Worm (Caenorhabditis elegans) whole organism, mixed stage, embryonic: ENCODE measurements around the gene gyg-2.

Experiments used
- bed-3 ChIP-seq: fragments of 200-800 bp; sonication (Bioruptor generic); optimal IDR thresholded peaks from 3 replicates; lab custom pipeline; 2018; ENCODE audit warnings: mild to moderate bottlenecking, missing genetic modification characterization, moderate library complexity, missing compliant biosample characterization
- blmp-1 ChIP-seq: fragments of 150-350 bp; optimal IDR thresholded peaks from 2 replicates; lab custom pipeline; 2014; ENCODE audit warnings: missing biosample characterization, missing genetic modification characterization
- ceh-39 ChIP-seq: fragments of 150-350 bp; optimal IDR thresholded peaks from 2 replicates; lab custom pipeline; 2014; ENCODE audit warnings: missing biosample characterization, missing genetic modification characterization
- ces-1 ChIP-seq: fragments of 150-350 bp; optimal IDR thresholded peaks from 2 replicates; lab custom pipeline; 2014; ENCODE audit warnings: missing biosample characterization, missing genetic modification reagents, missing genetic modification characterization
- cnd-1 ChIP-seq: fragments of 200-800 bp; sonication (Bioruptor generic); optimal IDR thresholded peaks from 2 replicates; lab custom pipeline; 2018; ENCODE audit warnings: mild to moderate bottlenecking, missing genetic modification characterization, missing compliant biosample characterization
- elt-1 ChIP-seq: sonication (generic microtip); optimal IDR thresholded peaks from 2 replicates; lab custom pipeline; 2017; ENCODE audit warnings: missing genetic modification characterization, mild to moderate bottlenecking, missing compliant biosample characterization, antibody characterized with exemption, moderate library complexity, borderline replicate concordance; ENCODE audit not compliant: insufficient read depth
- flh-1 ChIP-seq: fragments of 200-800 bp; sonication (Bioruptor generic); optimal IDR thresholded peaks from 2 replicates; lab custom pipeline; 2018; ENCODE audit warnings: mild to moderate bottlenecking, missing genetic modification characterization, moderate library complexity, missing compliant biosample characterization
- ham-2 ChIP-seq: fragments of 200-800 bp; sonication (Bioruptor generic); optimal IDR thresholded peaks from 2 replicates; lab custom pipeline; 2018; ENCODE audit warnings: mild to moderate bottlenecking, missing genetic modification characterization, missing compliant biosample characterization
- hlh-1 ChIP-seq: fragments of 150-350 bp; optimal IDR thresholded peaks from 2 replicates; lab custom pipeline; 2014; ENCODE audit warnings: missing biosample characterization, missing genetic modification reagents, missing genetic modification characterization
- lin-13 ChIP-seq: fragments of 150-350 bp; optimal IDR thresholded peaks from 2 replicates; lab custom pipeline; 2014; ENCODE audit warnings: missing biosample characterization, missing genetic modification characterization
- mls-2 ChIP-seq: sonication (generic microtip); optimal IDR thresholded peaks from 2 replicates; lab custom pipeline; 2016; ENCODE audit warnings: mild to moderate bottlenecking, missing genetic modification characterization, moderate library complexity, missing compliant biosample characterization
- nhr-12 ChIP-seq: fragments of 150-350 bp; optimal IDR thresholded peaks from 2 replicates; lab custom pipeline; 2014; ENCODE audit warnings: missing biosample characterization, missing genetic modification characterization
- nhr-2 ChIP-seq: fragments of 150-350 bp; optimal IDR thresholded peaks from 2 replicates; lab custom pipeline; 2014; ENCODE audit warnings: missing biosample characterization, missing genetic modification characterization
- nhr-237 ChIP-seq: fragments of 150-350 bp; optimal IDR thresholded peaks from 2 replicates; lab custom pipeline; 2014; ENCODE audit warnings: missing biosample characterization, missing genetic modification characterization
- nhr-28 ChIP-seq: fragments of 150-350 bp; optimal IDR thresholded peaks from 2 replicates; lab custom pipeline; 2014; ENCODE audit warnings: missing biosample characterization, missing genetic modification characterization
- pha-4 ChIP-seq: fragments of 150-350 bp; optimal IDR thresholded peaks from 2 replicates; lab custom pipeline; 2018; ENCODE audit warnings: missing biosample characterization, missing genetic modification reagents, missing genetic modification characterization
- sem-2 ChIP-seq: fragments of 200-800 bp; sonication (Bioruptor generic); optimal IDR thresholded peaks from 2 replicates; lab custom pipeline; 2018; ENCODE audit warnings: mild to moderate bottlenecking, missing genetic modification characterization, missing compliant biosample characterization
- snpc-4 ChIP-seq: fragments of 150-350 bp; optimal IDR thresholded peaks from 2 replicates; lab custom pipeline; 2014; ENCODE audit warnings: missing biosample characterization, missing genetic modification characterization
- sptf-1 ChIP-seq: sonication (generic microtip); optimal IDR thresholded peaks from 2 replicates; lab custom pipeline; 2017; ENCODE audit warnings: mild to moderate bottlenecking, missing genetic modification characterization, moderate library complexity, missing compliant biosample characterization
- tbx-8 ChIP-seq: fragments of 200-800 bp; sonication (Bioruptor generic); optimal IDR thresholded peaks from 2 replicates; lab custom pipeline; 2018; ENCODE audit warnings: mild to moderate bottlenecking, missing genetic modification characterization, moderate library complexity, missing compliant biosample characterization
- unc-120 ChIP-seq: sonication (generic microtip); optimal IDR thresholded peaks from 2 replicates; lab custom pipeline; 2017; ENCODE audit warnings: missing genetic modification characterization, missing compliant biosample characterization; ENCODE audit not compliant: poor library complexity, severe bottlenecking
- unc-39 ChIP-seq: fragments of 150-350 bp; optimal IDR thresholded peaks from 2 replicates; lab custom pipeline; 2014; ENCODE audit warnings: missing biosample characterization, missing genetic modification characterization
- unc-62 ChIP-seq: fragments of 150-350 bp; optimal IDR thresholded peaks from 2 replicates; lab custom pipeline; 2014; ENCODE audit warnings: missing biosample characterization, missing genetic modification reagents, missing genetic modification characterization
- zip-8 ChIP-seq: fragments of 150-350 bp; optimal IDR thresholded peaks from 2 replicates; lab custom pipeline; 2014; ENCODE audit warnings: missing biosample characterization, missing genetic modification characterization
- ztf-11 ChIP-seq: fragments of 150-350 bp; optimal IDR thresholded peaks from 2 replicates; lab custom pipeline; 2014; ENCODE audit warnings: missing biosample characterization, missing genetic modification characterization

Gene gyg-2

DNA sequence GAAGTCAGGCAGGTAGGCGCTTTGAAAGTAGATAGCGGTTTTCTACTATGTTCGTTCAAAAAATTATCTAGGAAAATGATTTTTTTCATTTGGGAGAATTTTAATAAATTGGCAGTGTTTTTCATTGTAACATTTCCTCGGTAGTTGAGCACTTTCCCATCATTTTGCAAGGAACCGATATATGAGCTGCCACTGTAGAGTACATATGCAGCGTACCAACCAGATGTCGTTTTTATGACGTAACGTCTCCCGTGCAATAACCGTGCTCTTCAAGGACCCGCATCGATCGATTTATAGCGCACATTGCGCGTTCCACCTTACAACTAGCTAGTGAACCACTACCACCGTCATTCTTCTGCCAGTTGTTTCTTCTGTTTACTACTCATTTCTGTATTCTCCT lies 3.9 kb downstream of the gyg-2 start, which contains the start of gene T25E12.6:
T25E12.6 (plus strand) TSS at position 301 of the 400 bp plus-strand sequence.
- TF ChIP-seq elt-1 (tag; lab: Kevin White, UChicago) = no peak
- TF ChIP-seq nhr-28 (tag; lab: Kevin White, UChicago) = no peak
- no peak for TF ChIP-seq unc-39 (tag; lab: Kevin White, UChicago)
- peak; percentile 25 for TF ChIP-seq ceh-39 (tag; lab: Kevin White, UChicago)
- TF ChIP-seq cnd-1 (tag; lab: Kevin White, UChicago) = peak; percentile 46
- peak; percentile 41 for TF ChIP-seq zip-8 (tag; lab: Kevin White, UChicago)
- no peak for TF ChIP-seq unc-62
- TF ChIP-seq nhr-2 (tag; lab: Kevin White, UChicago) = no peak
- no peak for TF ChIP-seq ham-2 (GFP tag; lab: Kevin White, UChicago)
- TF ChIP-seq hlh-1 (tag; lab: Kevin White, UChicago) = no peak
- no peak for TF ChIP-seq tbx-8 (GFP tag; lab: Kevin White, UChicago)

DNA sequence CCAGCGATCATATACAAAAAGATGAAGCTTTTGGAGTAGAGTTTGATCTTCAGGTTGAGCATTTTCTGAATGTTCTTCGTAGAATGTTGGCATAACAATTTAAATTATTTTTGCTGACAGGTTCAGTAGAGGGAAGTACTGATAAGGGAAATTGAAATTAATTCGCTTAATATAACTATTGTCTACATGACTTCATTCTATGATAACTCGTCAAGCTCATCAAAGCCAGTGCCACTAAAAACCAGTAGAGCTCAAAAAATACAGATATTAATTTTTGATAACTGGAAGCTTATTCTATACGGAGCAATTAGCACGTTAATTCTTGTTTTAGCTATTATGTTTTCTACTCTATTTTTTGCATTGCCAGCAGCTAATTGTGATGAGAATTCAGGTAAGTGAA lies 7.0 kb downstream of the gyg-2 start, which contains the start of the genes clec-29 and clec-39:
clec-29 (minus strand) TSS at position 101 of the 400 bp plus-strand sequence.
clec-39 (plus strand) TSS at position 169 of the 400 bp plus-strand sequence.
- no peak for TF ChIP-seq snpc-4 (tag; lab: Kevin White, UChicago)
- TF ChIP-seq sptf-1 (tag; lab: Kevin White, UChicago) = no peak
- no peak for TF ChIP-seq tbx-8 (GFP tag; lab: Kevin White, UChicago)
- TF ChIP-seq lin-13 (tag; lab: Kevin White, UChicago) = no peak
- no peak for TF ChIP-seq elt-1 (tag; lab: Kevin White, UChicago)
- TF ChIP-seq flh-1 (GFP tag; lab: Kevin White, UChicago) = no peak
- no peak for TF ChIP-seq zip-8 (tag; lab: Kevin White, UChicago)
- TF ChIP-seq ham-2 (GFP tag; lab: Kevin White, UChicago) = no peak
- TF ChIP-seq unc-120 = no peak
- no peak for TF ChIP-seq ztf-11 (tag; lab: Kevin White, UChicago)
- TF ChIP-seq blmp-1 (tag; lab: Kevin White, UChicago) = no peak
- TF ChIP-seq bed-3 (GFP tag; lab: Kevin White, UChicago) = no peak
- TF ChIP-seq mls-2 = no peak

- TF ChIP-seq lin-13 (tag; lab: Kevin White, UChicago) = no peak
These were observed 10.5 kb downstream of the gyg-2 start, which contains the start of the genes clec-38 and clec-34 for ce11 chrV:16735518-16735917. Gene clec-38, minus strand, starts transcription at chrV:16735618. Gene clec-34, plus strand, starts transcription at chrV:16735765.

DNA sequence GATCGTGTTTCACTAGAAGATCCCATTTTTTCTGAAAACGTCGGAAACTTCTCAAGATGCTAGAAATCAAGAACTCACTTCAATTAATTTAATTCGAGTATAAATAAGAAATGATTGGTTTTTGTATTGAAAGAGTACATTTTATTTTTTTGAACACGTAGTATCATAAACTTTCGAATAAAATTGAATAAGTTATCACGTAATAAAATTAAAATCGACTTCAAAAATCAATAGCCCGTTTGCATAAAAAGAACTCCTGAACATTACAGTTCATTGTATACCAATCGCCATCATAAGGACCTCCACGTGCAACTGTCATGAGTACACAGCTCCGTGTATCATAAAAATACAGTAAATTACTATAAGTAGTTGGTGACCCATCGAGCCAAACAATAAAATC lies 12.4 kb downstream of the gyg-2 start, which contains the start of gene T25E12.16:
T25E12.16 (minus strand) TSS at position 101 of the 400 bp plus-strand sequence.
- no peak for TF ChIP-seq blmp-1 (tag; lab: Kevin White, UChicago)
- no peak for TF ChIP-seq ces-1 (GFP tag; lab: Kevin White, UChicago)
- TF ChIP-seq snpc-4 (tag; lab: Kevin White, UChicago) = no peak
- no peak for TF ChIP-seq nhr-2 (tag; lab: Kevin White, UChicago)
- TF ChIP-seq nhr-12 (tag; lab: Kevin White, UChicago) = no peak
- no peak for TF ChIP-seq nhr-28 (tag; lab: Kevin White, UChicago)
- TF ChIP-seq sem-2 (GFP tag; lab: Kevin White, UChicago) = no peak
- no peak for TF ChIP-seq mls-2

- TF ChIP-seq pha-4 (tag; lab: Kevin White, UChicago) = no peak
- TF ChIP-seq nhr-2 (tag; lab: Kevin White, UChicago) = no peak
These were observed 14.5 kb downstream of the gyg-2 start, which contains the start of gene srz-100 for ce11 chrV:16731600-16731999. Gene srz-100, plus strand, starts transcription at chrV:16731900.

- TF ChIP-seq tbx-8 (GFP tag; lab: Kevin White, UChicago) = no peak
- TF ChIP-seq zip-8 (tag; lab: Kevin White, UChicago) = no peak
- no peak for TF ChIP-seq nhr-237 (tag; lab: Kevin White, UChicago)
- TF ChIP-seq elt-1 (tag; lab: Kevin White, UChicago) = no peak
- TF ChIP-seq flh-1 (GFP tag; lab: Kevin White, UChicago) = no peak
- no peak for TF ChIP-seq hlh-1 (tag; lab: Kevin White, UChicago)
- no peak for TF ChIP-seq blmp-1 (tag; lab: Kevin White, UChicago)
- no peak for TF ChIP-seq unc-62
- TF ChIP-seq, all 35 proteins: peak for 0
These were observed 16.1 kb downstream of the gyg-2 start, which contains the start of gene srz-99 for ce11 chrV:16729961-16730360. Gene srz-99, plus strand, starts transcription at chrV:16730261.
